Worm (Caenorhabditis elegans) whole organism, late embryonic: ENCODE data around the gene twk-39.

ENCODE experiments used
- C38D4.7 ChIP-seq: fragments of 200-800 bp; sonication (Bioruptor generic); optimal IDR thresholded peaks from 2 replicates; lab custom pipeline; 2018; ENCODE audit warnings: mild to moderate bottlenecking, missing genetic modification characterization, moderate library complexity, missing compliant biosample characterization
- F13H6.1 ChIP-seq: sonication (generic microtip); optimal IDR thresholded peaks from 2 replicates; lab custom pipeline; 2016; ENCODE audit warnings: missing genetic modification characterization, missing compliant biosample characterization
- K02D7.2 ChIP-seq: sonication (generic microtip); optimal IDR thresholded peaks from 2 replicates; lab custom pipeline; 2017; ENCODE audit warnings: mild to moderate bottlenecking, missing genetic modification characterization, missing compliant biosample characterization
- K09A11.1 ChIP-seq: sonication (generic microtip); optimal IDR thresholded peaks from 2 replicates; lab custom pipeline; 2017; ENCODE audit warnings: antibody characterized with exemption, mild to moderate bottlenecking, missing genetic modification characterization, missing compliant biosample characterization; ENCODE audit not compliant: insufficient read depth
- T23F11.4 ChIP-seq: fragments of 200-800 bp; sonication (Bioruptor generic); optimal IDR thresholded peaks from 2 replicates; lab custom pipeline; 2018; ENCODE audit warnings: mild to moderate bottlenecking, missing genetic modification characterization, missing compliant biosample characterization
- Y22D7AL.16 ChIP-seq: sonication (generic microtip); optimal IDR thresholded peaks from 2 replicates; lab custom pipeline; 2016; ENCODE audit warnings: missing genetic modification characterization, missing compliant biosample characterization
- ahr-1 ChIP-seq: sonication (generic microtip); optimal IDR thresholded peaks from 2 replicates; lab custom pipeline; 2016; ENCODE audit warnings: missing genetic modification characterization, missing compliant biosample characterization
- ceh-18 ChIP-seq: sonication (generic microtip); optimal IDR thresholded peaks from 2 replicates; lab custom pipeline; 2016; ENCODE audit warnings: missing genetic modification characterization, missing compliant biosample characterization
- ceh-2 ChIP-seq: sonication (generic microtip); optimal IDR thresholded peaks from 2 replicates; lab custom pipeline; 2016; ENCODE audit warnings: missing genotype, missing genetic modification characterization, missing compliant biosample characterization
- ceh-24 ChIP-seq: sonication (generic microtip); optimal IDR thresholded peaks from 2 replicates; lab custom pipeline; 2016; ENCODE audit warnings: mild to moderate bottlenecking, missing genetic modification characterization, missing compliant biosample characterization
- ceh-31 ChIP-seq: sonication (generic microtip); optimal IDR thresholded peaks from 2 replicates; lab custom pipeline; 2016; ENCODE audit warnings: missing genetic modification characterization, missing compliant biosample characterization
- ceh-45 ChIP-seq: fragments of 200-800 bp; sonication (Bioruptor generic); IDR thresholded peaks from 2 replicates; pipeline ENCODE4 v1.3.6; 2022; ENCODE audit warnings: missing genetic modification reagents, missing genetic modification characterization, missing compliant biosample characterization
- ceh-6 ChIP-seq: fragments of 200-800 bp; sonication (Bioruptor generic); optimal IDR thresholded peaks from 2 replicates; lab custom pipeline; 2018; ENCODE audit warnings: mild to moderate bottlenecking, missing genetic modification characterization, missing compliant biosample characterization
- ceh-9 ChIP-seq: sonication (generic microtip); optimal IDR thresholded peaks from 2 replicates; lab custom pipeline; 2016; ENCODE audit warnings: mild to moderate bottlenecking, missing genetic modification characterization, inconsistent platforms, missing compliant biosample characterization
- dve-1 ChIP-seq: sonication (generic microtip); optimal IDR thresholded peaks from 2 replicates; lab custom pipeline; 2017; ENCODE audit warnings: antibody characterized with exemption, mild to moderate bottlenecking, missing genetic modification characterization, missing compliant biosample characterization
- elt-2 ChIP-seq: sonication (generic microtip); optimal IDR thresholded peaks from 2 replicates; lab custom pipeline; 2016; ENCODE audit warnings: missing genetic modification reagents, missing genetic modification characterization, missing compliant biosample characterization
- elt-4 ChIP-seq: sonication (generic microtip); optimal IDR thresholded peaks from 2 replicates; lab custom pipeline; 2016; ENCODE audit warnings: missing genetic modification characterization, missing compliant biosample characterization
- eyg-1 ChIP-seq: sonication (generic microtip); optimal IDR thresholded peaks from 2 replicates; lab custom pipeline; 2016; ENCODE audit warnings: missing genotype, missing genetic modification characterization, missing compliant biosample characterization
- fkh-10 ChIP-seq: fragments of 150-350 bp; optimal IDR thresholded peaks from 2 replicates; lab custom pipeline; 2014; ENCODE audit warnings: missing biosample characterization, missing genetic modification reagents, missing genetic modification characterization
- fkh-6 ChIP-seq: sonication (generic microtip); optimal IDR thresholded peaks from 2 replicates; lab custom pipeline; 2016; ENCODE audit warnings: missing genetic modification characterization, missing compliant biosample characterization
- gmeb-2 ChIP-seq: sonication (generic microtip); optimal IDR thresholded peaks from 2 replicates; lab custom pipeline; 2016; ENCODE audit warnings: missing genetic modification characterization, inconsistent platforms, missing compliant biosample characterization
- hlh-15 ChIP-seq: sonication (generic microtip); optimal IDR thresholded peaks from 2 replicates; lab custom pipeline; 2016; ENCODE audit warnings: missing genetic modification characterization, missing compliant biosample characterization
- mec-3 ChIP-seq: sonication (generic microtip); optimal IDR thresholded peaks from 2 replicates; lab custom pipeline; 2016; ENCODE audit warnings: borderline replicate concordance, missing genetic modification characterization, missing compliant biosample characterization
- nhr-232 ChIP-seq: sonication (generic microtip); optimal IDR thresholded peaks from 2 replicates; lab custom pipeline; 2016; ENCODE audit warnings: missing genetic modification characterization, missing compliant biosample characterization
- pat-9 ChIP-seq: fragments of 200-800 bp; sonication (Bioruptor generic); optimal IDR thresholded peaks from 2 replicates; lab custom pipeline; 2018; ENCODE audit warnings: mild to moderate bottlenecking, missing genetic modification characterization, moderate library complexity, missing compliant biosample characterization
- pax-1 ChIP-seq: fragments of 150-350 bp; optimal IDR thresholded peaks from 2 replicates; lab custom pipeline; 2014; ENCODE audit warnings: missing biosample characterization, missing genetic modification characterization
- pha-4 ChIP-seq: fragments of 150-350 bp; optimal IDR thresholded peaks from 2 replicates; lab custom pipeline; 2018; ENCODE audit warnings: missing biosample characterization, missing genetic modification reagents, missing genetic modification characterization
- pqm-1 ChIP-seq: sonication (generic microtip); optimal IDR thresholded peaks from 2 replicates; lab custom pipeline; 2016; ENCODE audit warnings: missing genetic modification characterization, missing compliant biosample characterization
- ref-2 ChIP-seq: sonication (generic microtip); optimal IDR thresholded peaks from 2 replicates; lab custom pipeline; 2016; ENCODE audit warnings: missing genetic modification characterization, missing compliant biosample characterization
- rnt-1 ChIP-seq: sonication (generic microtip); optimal IDR thresholded peaks from 2 replicates; lab custom pipeline; 2016; ENCODE audit warnings: missing genetic modification characterization, missing compliant biosample characterization
- sdc-2 ChIP-seq: sonication (generic microtip); optimal IDR thresholded peaks from 2 replicates; lab custom pipeline; 2016; ENCODE audit warnings: missing genotype, missing genetic modification characterization, missing compliant biosample characterization
- sox-4 ChIP-seq: sonication (generic microtip); optimal IDR thresholded peaks from 2 replicates; lab custom pipeline; 2017; ENCODE audit warnings: mild to moderate bottlenecking, missing genetic modification characterization, inconsistent platforms, missing compliant biosample characterization
- syd-9 ChIP-seq: sonication (generic microtip); optimal IDR thresholded peaks from 2 replicates; lab custom pipeline; 2016; ENCODE audit warnings: mild to moderate bottlenecking, missing genetic modification characterization, moderate library complexity, missing compliant biosample characterization
- tbx-7 ChIP-seq: sonication (generic microtip); optimal IDR thresholded peaks from 2 replicates; lab custom pipeline; 2016; ENCODE audit warnings: missing genotype, missing genetic modification characterization, missing compliant biosample characterization
- ttx-3 ChIP-seq: sonication (generic microtip); optimal IDR thresholded peaks from 2 replicates; lab custom pipeline; 2016; ENCODE audit warnings: missing genetic modification reagents, missing genetic modification characterization, missing compliant biosample characterization
- unc-42 ChIP-seq: sonication (generic microtip); optimal IDR thresholded peaks from 2 replicates; lab custom pipeline; 2016; ENCODE audit warnings: missing genotype, missing genetic modification characterization, missing compliant biosample characterization
- zip-5 ChIP-seq: sonication (generic microtip); optimal IDR thresholded peaks from 2 replicates; lab custom pipeline; 2016; ENCODE audit warnings: missing genetic modification characterization, missing compliant biosample characterization
- ztf-16 ChIP-seq: sonication (generic microtip); optimal IDR thresholded peaks from 2 replicates; lab custom pipeline; 2017; ENCODE audit warnings: missing genetic modification characterization, missing compliant biosample characterization

Gene twk-39

DNA sequence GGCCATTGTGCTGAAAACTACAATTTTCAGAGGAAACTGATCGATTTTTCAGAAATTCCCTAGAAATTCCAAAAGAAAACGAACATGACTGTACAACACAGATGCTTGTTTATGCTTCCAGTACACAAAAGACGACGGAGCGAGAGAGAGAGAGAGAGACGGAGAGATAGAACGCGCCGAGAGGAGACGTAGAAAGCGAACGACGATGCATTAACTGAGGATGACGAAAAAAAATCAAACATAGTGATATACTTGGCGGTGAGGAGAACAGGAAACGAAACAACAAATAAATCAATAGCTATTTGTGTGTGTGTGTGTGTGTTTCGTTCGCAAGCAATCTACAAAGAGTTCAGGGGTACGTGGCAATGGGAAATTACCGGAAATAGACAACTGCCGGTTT, 39.2 kb downstream of the twk-39 start:
- no peak for TF ChIP-seq K09A11.1 (tag; lab: Kevin White, UChicago)
- TF ChIP-seq elt-4 (tag; lab: Kevin White, UChicago): no peak
- no peak for TF ChIP-seq nhr-232 (tag; lab: Kevin White, UChicago)
- no peak for TF ChIP-seq hlh-15 (tag; lab: Kevin White, UChicago)
- no peak for TF ChIP-seq ref-2 (tag; lab: Kevin White, UChicago)
- TF ChIP-seq pat-9 (tag; lab: Kevin White, UChicago): no peak
- TF ChIP-seq, all 69 proteins: peak for 0

DNA sequence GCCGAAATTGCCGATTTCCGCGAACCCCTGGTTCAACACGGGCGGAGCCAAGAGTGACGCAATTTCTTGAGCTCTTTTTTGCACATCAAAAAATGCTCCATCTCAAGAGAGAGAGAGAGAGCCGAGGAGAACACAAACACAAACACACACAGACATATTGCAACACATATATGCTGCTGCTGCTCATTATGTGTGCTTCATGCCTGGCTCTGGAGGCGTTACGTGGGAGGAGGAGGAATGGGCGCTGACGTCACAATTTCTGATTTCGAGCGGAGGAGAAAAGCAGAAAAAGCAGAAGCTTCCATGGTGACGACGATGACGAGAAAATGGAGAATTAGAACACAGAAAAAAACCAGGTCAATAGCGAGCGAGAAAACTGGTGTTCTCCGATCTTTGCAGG, 40.5 kb downstream of the twk-39 start:
- TF ChIP-seq F13H6.1 (tag; lab: Kevin White, UChicago) (no peak), K09A11.1 (tag; lab: Kevin White, UChicago) (no peak), unc-42 (tag; lab: Kevin White, UChicago) (no peak), fkh-6 (tag; lab: Kevin White, UChicago) (no peak), ztf-16 (tag; lab: Kevin White, UChicago) (no peak), elt-2 (tag; lab: Kevin White, UChicago) (no peak), T23F11.4 (no peak), ceh-24 (tag; lab: Kevin White, UChicago) (no peak), pax-1 (tag; lab: Kevin White, UChicago) (no peak), ceh-45 (GFP tag; lab: Robert Waterston, UW) (no peak), ceh-9 (tag; lab: Kevin White, UChicago) (no peak)

DNA sequence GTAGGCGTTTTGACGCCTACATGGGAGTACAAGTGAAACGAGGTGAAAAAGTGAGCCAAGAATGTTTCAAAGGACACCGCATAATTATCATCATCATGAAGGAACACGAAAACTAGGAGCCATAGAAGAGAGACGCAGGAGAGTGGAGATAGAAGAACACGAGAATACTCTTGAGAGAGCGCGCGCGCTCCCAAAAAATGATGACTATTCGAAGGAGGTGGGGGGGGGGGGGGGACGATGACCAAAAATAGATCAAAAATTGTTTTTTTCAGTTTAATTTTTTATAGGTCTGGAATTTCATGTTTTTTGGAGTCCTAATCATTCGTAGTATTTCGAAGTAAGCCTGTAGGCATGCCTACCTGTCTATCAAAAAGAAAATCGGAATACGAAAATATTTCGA, 41.2 kb downstream of the twk-39 start:
- TF ChIP-seq Y22D7AL.16 (tag; lab: Kevin White, UChicago) (no peak), pax-1 (tag; lab: Kevin White, UChicago) (no peak), ceh-18 (tag; lab: Kevin White, UChicago) (no peak), pqm-1 (tag; lab: Kevin White, UChicago) (no peak), dve-1 (no peak), ceh-2 (tag; lab: Kevin White, UChicago) (no peak), fkh-10 (GFP tag; lab: Kevin White, UChicago) (no peak), ttx-3 (no peak), ztf-16 (tag; lab: Kevin White, UChicago) (no peak)
- TF ChIP-seq, all 69 proteins: peak for 0

DNA sequence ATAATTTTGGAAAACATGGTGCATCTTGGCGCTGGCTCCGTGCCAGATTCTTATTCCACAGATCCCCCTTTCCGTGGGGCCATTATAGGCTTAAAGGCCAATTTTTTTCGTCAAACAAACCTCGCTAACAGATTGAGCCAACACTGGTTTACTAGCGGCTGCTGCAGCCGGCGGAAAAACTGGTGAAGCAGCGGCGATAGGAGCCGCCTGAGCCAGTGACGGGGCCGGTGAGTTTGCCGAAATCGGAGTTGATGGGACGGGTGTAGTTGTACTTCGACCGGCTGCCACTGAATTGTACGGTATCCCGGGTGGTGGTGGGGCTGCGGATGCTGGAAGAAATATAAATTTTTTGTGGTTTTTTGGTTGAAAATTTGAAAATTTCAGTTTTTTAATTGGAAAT, 46.2 kb downstream of the twk-39 start:
- no peak for TF ChIP-seq sox-4 (tag; lab: Kevin White, UChicago)
- TF ChIP-seq rnt-1 (tag; lab: Kevin White, UChicago): no peak
- no peak for TF ChIP-seq syd-9 (tag; lab: Kevin White, UChicago)
- no peak for TF ChIP-seq mec-3
- no peak for TF ChIP-seq pqm-1 (tag; lab: Kevin White, UChicago)
- TF ChIP-seq ceh-6 (GFP tag; lab: Kevin White, UChicago): no peak
- no peak for TF ChIP-seq C38D4.7 (GFP tag; lab: Kevin White, UChicago)
- no peak for TF ChIP-seq sdc-2 (tag; lab: Kevin White, UChicago)
- no peak for TF ChIP-seq eyg-1 (tag; lab: Kevin White, UChicago)
- TF ChIP-seq K02D7.2 (tag; lab: Kevin White, UChicago): no peak
- TF ChIP-seq gmeb-2: no peak
- no peak for TF ChIP-seq fkh-10 (GFP tag; lab: Kevin White, UChicago)
- TF ChIP-seq ahr-1 (tag; lab: Kevin White, UChicago): no peak
- TF ChIP-seq tbx-7 (tag; lab: Kevin White, UChicago): no peak
- TF ChIP-seq fkh-6 (tag; lab: Kevin White, UChicago): no peak
- no peak for TF ChIP-seq unc-42 (tag; lab: Kevin White, UChicago)
- no peak for TF ChIP-seq ceh-31 (tag; lab: Kevin White, UChicago)
- TF ChIP-seq ceh-9 (tag; lab: Kevin White, UChicago): no peak
- TF ChIP-seq zip-5 (tag; lab: Kevin White, UChicago): no peak
- TF ChIP-seq pha-4 (tag; lab: Kevin White, UChicago): no peak
- TF ChIP-seq, all 69 proteins: peak for 0
